Fruit fly (Drosophila melanogaster): ENCODE measurements around the gene CG34427.

Gene CG34427

dm6 chr3L:8787701-8788100, 16.9 kb upstream of the CG34427 start:
- TF ChIP-seq CG9948 (tag; optimal IDR thresholded peaks at IDR 0.05) (no peak), Pif1B (GFP tag; optimal IDR thresholded peaks at IDR 0.05) (no peak), fd96Ca (GFP tag; IDR thresholded peaks at IDR 0.05) (no peak), rn (GFP tag; IDR thresholded peaks at IDR 0.05) (no peak), Ets98B (GFP tag; IDR thresholded peaks at IDR 0.05) (no peak), Pif1A (GFP tag; optimal IDR thresholded peaks at IDR 0.05) (no peak), CG13204 (GFP tag; optimal IDR thresholded peaks at IDR 0.05) (no peak), CG34367 (tag; optimal IDR thresholded peaks at IDR 0.05) (no peak)

- TF ChIP-seq rn (GFP tag; IDR thresholded peaks at IDR 0.05) (no peak), Snoo (tag; optimal IDR thresholded peaks at IDR 0.05) (no peak), CG12605 (GFP tag; IDR thresholded peaks at IDR 0.05) (no peak), D1 (tag; optimal IDR thresholded peaks at IDR 0.05) (no peak), gl (tag; optimal IDR thresholded peaks at IDR 0.05) (no peak), CG15710 (tag; optimal IDR thresholded peaks at IDR 0.05) (no peak), CG8159 (tag; optimal IDR thresholded peaks at IDR 0.05) (no peak), CG4496 (GFP tag; IDR thresholded peaks at IDR 0.05) (no peak), CG14655 (GFP tag; optimal IDR thresholded peaks at IDR 0.05) (no peak), CG9948 (tag; optimal IDR thresholded peaks at IDR 0.05) (no peak), CG13204 (GFP tag; optimal IDR thresholded peaks at IDR 0.05) (no peak), Ets98B (GFP tag; IDR thresholded peaks at IDR 0.05) (no peak), Pif1B (GFP tag; optimal IDR thresholded peaks at IDR 0.05) (no peak), EcR (GFP tag; optimal IDR thresholded peaks at IDR 0.05) (no peak), CG10348 (GFP tag; IDR thresholded peaks at IDR 0.05) (no peak)
These were observed 16.1 kb upstream of the CG34427 start, which contains the start of gene Acbp5 for dm6 chr3L:8788445-8788844. TSS of gene Acbp5 (minus strand) at chr3L:8788545.

- TF ChIP-seq CG4496 (GFP tag; IDR thresholded peaks at IDR 0.05) (no peak), CG8159 (tag; optimal IDR thresholded peaks at IDR 0.05) (no peak), D1 (tag; optimal IDR thresholded peaks at IDR 0.05) (no peak), CG13204 (GFP tag; optimal IDR thresholded peaks at IDR 0.05) (no peak), fd96Ca (GFP tag; IDR thresholded peaks at IDR 0.05) (no peak), CG10348 (GFP tag; IDR thresholded peaks at IDR 0.05) (no peak), CG15710 (tag; optimal IDR thresholded peaks at IDR 0.05) (no peak), CG9948 (tag; optimal IDR thresholded peaks at IDR 0.05) (no peak), CG32121 (GFP tag; IDR thresholded peaks at IDR 0.05) (no peak), CG8301 (tag; optimal IDR thresholded peaks at IDR 0.05) (no peak), Pif1B (GFP tag; optimal IDR thresholded peaks at IDR 0.05) (no peak), rn (GFP tag; IDR thresholded peaks at IDR 0.05) (no peak)
These were observed 6.4 kb upstream of the CG34427 start for dm6 chr3L:8798129-8798528.

- TF ChIP-seq CG12605 (GFP tag; IDR thresholded peaks at IDR 0.05) (no peak), Pif1A (GFP tag; optimal IDR thresholded peaks at IDR 0.05) (no peak), D1 (tag; optimal IDR thresholded peaks at IDR 0.05) (peak; percentile 4), CG10348 (GFP tag; IDR thresholded peaks at IDR 0.05) (no peak)
These were observed 6.0 kb upstream of the CG34427 start for dm6 chr3L:8798539-8798938.

- TF ChIP-seq Pif1B (GFP tag; optimal IDR thresholded peaks at IDR 0.05), result no peak
- TF ChIP-seq rn (GFP tag; IDR thresholded peaks at IDR 0.05), result no peak
- no peak for TF ChIP-seq CG32121 (GFP tag; IDR thresholded peaks at IDR 0.05)
- no peak for TF ChIP-seq CG8159 (tag; optimal IDR thresholded peaks at IDR 0.05)
- TF ChIP-seq CG12605 (GFP tag; IDR thresholded peaks at IDR 0.05), result no peak
- TF ChIP-seq CG15710 (tag; optimal IDR thresholded peaks at IDR 0.05), result no peak
- TF ChIP-seq fd96Ca (GFP tag; IDR thresholded peaks at IDR 0.05), result no peak
- TF ChIP-seq CG14655 (GFP tag; optimal IDR thresholded peaks at IDR 0.05), result no peak
- TF ChIP-seq Snoo (tag; optimal IDR thresholded peaks at IDR 0.05), result no peak
These were observed 4.1 kb upstream of the CG34427 start, which contains the start of gene CG13310 for dm6 chr3L:8800432-8800831. TSS of gene CG13310 (minus strand) at chr3L:8800532.

- TF ChIP-seq D1 (tag; optimal IDR thresholded peaks at IDR 0.05) (no peak), CG8301 (tag; optimal IDR thresholded peaks at IDR 0.05) (no peak), Pif1B (GFP tag; optimal IDR thresholded peaks at IDR 0.05) (no peak), Snoo (tag; optimal IDR thresholded peaks at IDR 0.05) (no peak), fd96Ca (GFP tag; IDR thresholded peaks at IDR 0.05) (no peak), CG12605 (GFP tag; IDR thresholded peaks at IDR 0.05) (no peak), CG17806 (tag; optimal IDR thresholded peaks at IDR 0.05) (no peak), CG13204 (GFP tag; optimal IDR thresholded peaks at IDR 0.05) (no peak), CG8159 (tag; optimal IDR thresholded peaks at IDR 0.05) (no peak), CG9948 (tag; optimal IDR thresholded peaks at IDR 0.05) (no peak), CG15710 (tag; optimal IDR thresholded peaks at IDR 0.05) (no peak), Pif1A (GFP tag; optimal IDR thresholded peaks at IDR 0.05) (no peak), CG32121 (GFP tag; IDR thresholded peaks at IDR 0.05) (no peak), CG14655 (GFP tag; optimal IDR thresholded peaks at IDR 0.05) (no peak), rn (GFP tag; IDR thresholded peaks at IDR 0.05) (no peak), Ets98B (GFP tag; IDR thresholded peaks at IDR 0.05) (no peak)
These were observed 2.5 kb upstream of the CG34427 start, which contains the start of the genes CG13311 and CG34426 for dm6 chr3L:8802064-8802463. TSS of gene CG13311 (minus strand) at chr3L:8802164. TSS of gene CG34426 (plus strand) at chr3L:8802463.

dm6 chr3L:8807113-8807651, 2.6 kb downstream of the CG34427 start, which contains the start of the genes CG13312 and CG32024:
TSS of gene CG13312 (minus strand) at chr3L:8807213.
TSS of gene CG32024 (plus strand) at chr3L:8807601.
- TF ChIP-seq fd96Ca (GFP tag; IDR thresholded peaks at IDR 0.05) (no peak), CG10348 (GFP tag; IDR thresholded peaks at IDR 0.05) (no peak), rn (GFP tag; IDR thresholded peaks at IDR 0.05) (no peak), CG15710 (tag; optimal IDR thresholded peaks at IDR 0.05) (no peak), D1 (tag; optimal IDR thresholded peaks at IDR 0.05) (no peak), CG8159 (tag; optimal IDR thresholded peaks at IDR 0.05) (no peak), CG12605 (GFP tag; IDR thresholded peaks at IDR 0.05) (no peak), CG34367 (tag; optimal IDR thresholded peaks at IDR 0.05) (no peak), CG8301 (tag; optimal IDR thresholded peaks at IDR 0.05) (no peak), CG17806 (tag; optimal IDR thresholded peaks at IDR 0.05) (no peak), Pif1A (GFP tag; optimal IDR thresholded peaks at IDR 0.05) (no peak), Ets98B (GFP tag; IDR thresholded peaks at IDR 0.05) (no peak), Pif1B (GFP tag; optimal IDR thresholded peaks at IDR 0.05) (no peak)
